Fruit fly (Drosophila melanogaster): ENCODE measurements around the gene CalpB.

DNA sequence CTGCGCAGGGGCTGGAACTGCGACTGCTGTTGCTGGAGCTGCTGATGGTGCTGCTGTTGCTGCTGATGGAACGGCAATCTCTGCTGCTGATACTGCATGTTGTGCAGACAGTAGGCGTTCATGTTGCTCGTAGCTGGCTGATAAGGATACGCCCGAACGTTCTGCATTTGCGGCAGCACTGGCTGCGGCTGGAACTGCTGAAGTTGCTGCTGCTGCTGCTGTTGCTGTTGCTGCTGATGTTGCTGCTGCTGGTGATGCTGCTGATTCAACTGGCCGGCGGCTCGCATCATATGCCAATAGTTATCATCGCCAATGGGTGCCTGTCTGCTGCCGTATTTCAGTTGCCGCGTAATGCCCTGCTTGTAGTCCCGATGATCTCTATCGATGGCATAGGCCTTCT is 47.9 kb upstream of the CalpB start:
- TF ChIP-seq CTCF (optimal IDR thresholded peaks at IDR 0.05) (no peak), CG8478 (optimal IDR thresholded peaks at IDR 0.05) (no peak)
